Fruit fly (Drosophila melanogaster) whole organism, embryonic: ENCODE results near the gene CG43401.

Experiments
- Adf1 ChIP-seq: fragments of 200-800 bp; sonication (Bioruptor generic); IDR thresholded peaks from 2 replicates; pipeline ENCODE4 v1.3.6; 2022; ENCODE audit warnings: missing biosample characterization, missing genetic modification characterization
- Awh ChIP-seq: fragments of 200-800 bp; sonication (Bioruptor generic); IDR thresholded peaks from 2 replicates; pipeline ENCODE4, ENCODE4 v1.3.6; 2022; ENCODE audit warnings: missing biosample characterization, missing genetic modification characterization
- CG10321 ChIP-seq: fragments of 200-800 bp; sonication (Bioruptor generic); IDR thresholded peaks from 2 replicates; pipeline ENCODE4 v1.3.6; 2022; ENCODE audit warnings: missing biosample characterization, missing genetic modification characterization
- CG10462 ChIP-seq: fragments of 200-800 bp; sonication (Bioruptor generic); optimal IDR thresholded peaks from 2 replicates; lab custom pipeline; 2016; ENCODE audit warnings: missing biosample characterization, missing genetic modification characterization
- CG10654 ChIP-seq: fragments of 200-800 bp; sonication (Bioruptor generic); optimal IDR thresholded peaks from 2 replicates; lab custom pipeline; 2016; ENCODE audit warnings: missing biosample characterization, missing genetic modification characterization
- CG11085 ChIP-seq: fragments of 200-800 bp; sonication (Bioruptor generic); IDR thresholded peaks from 2 replicates; pipeline ENCODE4 v1.3.6; 2022; ENCODE audit warnings: missing biosample characterization, missing genetic modification characterization
- CG11456 ChIP-seq: fragments of 200-800 bp; sonication (Bioruptor generic); IDR thresholded peaks from 3 replicates; pipeline ENCODE4 v1.3.6; 2022; ENCODE audit warnings: missing biosample characterization, missing genetic modification characterization
- CG12155 ChIP-seq: fragments of 200-800 bp; sonication (Bioruptor generic); optimal IDR thresholded peaks from 3 replicates; lab custom pipeline; 2016; ENCODE audit warnings: missing biosample characterization, missing genetic modification characterization
- CG12744 ChIP-seq: fragments of 200-800 bp; sonication (Bioruptor generic); optimal IDR thresholded peaks from 2 replicates; lab custom pipeline; 2016; ENCODE audit warnings: missing biosample characterization, missing genetic modification characterization
- CG12769 ChIP-seq: fragments of 200-800 bp; sonication (Bioruptor generic); optimal IDR thresholded peaks from 2 replicates; lab custom pipeline; 2019; ENCODE audit warnings: missing biosample characterization, mild to moderate bottlenecking, missing genetic modification characterization, moderate library complexity
- CG13296 ChIP-seq: fragments of 200-800 bp; sonication (Bioruptor generic); optimal IDR thresholded peaks from 3 replicates; lab custom pipeline; 2018; ENCODE audit warnings: missing biosample characterization, mild to moderate bottlenecking, missing genetic modification characterization
- CG13775 ChIP-seq: fragments of 200-800 bp; sonication (Bioruptor generic); optimal IDR thresholded peaks from 3 replicates; lab custom pipeline; 2017; ENCODE audit warnings: missing biosample characterization, mild to moderate bottlenecking, missing genetic modification characterization
- CG15479 ChIP-seq: fragments of 200-800 bp; sonication (Bioruptor generic); optimal IDR thresholded peaks from 3 replicates; lab custom pipeline; 2019; ENCODE audit warnings: missing biosample characterization, mild to moderate bottlenecking, missing genetic modification characterization, moderate library complexity
- CG1602 ChIP-seq: fragments of 200-800 bp; sonication (Bioruptor generic); optimal IDR thresholded peaks from 3 replicates; lab custom pipeline; 2016; ENCODE audit warnings: missing biosample characterization, missing genetic modification characterization
- CG17802 ChIP-seq: fragments of 200-800 bp; sonication (Bioruptor generic); optimal IDR thresholded peaks from 2 replicates; lab custom pipeline; 2018; ENCODE audit warnings: missing biosample characterization, mild to moderate bottlenecking, missing genetic modification characterization, moderate library complexity
- CG18619 ChIP-seq: fragments of 200-800 bp; sonication (Bioruptor generic); optimal IDR thresholded peaks from 3 replicates; lab custom pipeline; 2017; ENCODE audit warnings: missing biosample characterization, mild to moderate bottlenecking, missing genetic modification characterization
- CG3995 ChIP-seq: fragments of 200-800 bp; sonication (Bioruptor generic); optimal IDR thresholded peaks from 3 replicates; lab custom pipeline; 2016; ENCODE audit warnings: missing biosample characterization, missing genetic modification characterization
- CG4730 ChIP-seq: fragments of 200-800 bp; sonication (Bioruptor generic); IDR thresholded peaks from 2 replicates; pipeline ENCODE4 v1.3.6; 2022; ENCODE audit warnings: missing biosample characterization, missing genetic modification characterization
- CG4854 ChIP-seq: fragments of 200-800 bp; sonication (Bioruptor generic); optimal IDR thresholded peaks from 2 replicates; lab custom pipeline; 2016; ENCODE audit warnings: missing biosample characterization, missing genetic modification characterization, inconsistent platforms
- CG7928 ChIP-seq: fragments of 200-800 bp; sonication (Bioruptor generic); optimal IDR thresholded peaks from 2 replicates; lab custom pipeline; 2017; ENCODE audit warnings: missing biosample characterization, mild to moderate bottlenecking, missing genetic modification characterization
- CTCF ChIP-seq: fragments of 200-800 bp; sonication (Bioruptor generic); optimal IDR thresholded peaks from 2 replicates; lab custom pipeline; 2017; ENCODE audit warnings: missing biosample characterization, mild to moderate bottlenecking, missing genetic modification characterization, moderate library complexity
- Dip2 ChIP-seq: fragments of 200-800 bp; sonication (Bioruptor generic); IDR thresholded peaks from 2 replicates; pipeline ENCODE4 v1.3.6; 2022; ENCODE audit warnings: missing biosample characterization, missing genetic modification characterization
- Eip74EF ChIP-seq, 2 experiments: fragments of 200-800 bp in 1 of 2; fragments of >200 bp in 1 of 2; sonication (Bioruptor generic) in 1 of 2; optimal IDR thresholded peaks; 2 replicates each; lab custom pipeline; 2017 to 2019; ENCODE audit warnings: missing biosample characterization in 2 of 2, missing genetic modification characterization in 2 of 2, mild to moderate bottlenecking in 1 of 2, moderate library complexity in 1 of 2
- H15 ChIP-seq: fragments of 200-800 bp; sonication (Bioruptor generic); IDR thresholded peaks from 3 replicates; pipeline ENCODE4 v1.3.6; 2022; ENCODE audit warnings: missing biosample characterization, missing genetic modification characterization
- HHEX ChIP-seq: fragments of 200-800 bp; sonication (Bioruptor generic); optimal IDR thresholded peaks from 3 replicates; lab custom pipeline; 2017; ENCODE audit warnings: missing biosample characterization, mild to moderate bottlenecking, missing genetic modification characterization, missing genetic modification reagents
- HLH4C ChIP-seq: fragments of 200-800 bp; sonication (Bioruptor generic); IDR thresholded peaks from 3 replicates; pipeline ENCODE4 v1.3.6; 2022; ENCODE audit warnings: missing biosample characterization, missing genetic modification characterization; ENCODE audit not compliant: partially characterized antibody
- Hand ChIP-seq: fragments of 200-800 bp; sonication (Bioruptor generic); optimal IDR thresholded peaks from 2 replicates; lab custom pipeline; 2017; ENCODE audit warnings: mild to moderate bottlenecking, missing biosample characterization, missing genetic modification reagents, missing genetic modification characterization
- Lpt ChIP-seq: fragments of >200 bp; optimal IDR thresholded peaks from 2 replicates; lab custom pipeline; 2018; ENCODE audit warnings: missing biosample characterization, missing genetic modification characterization
- NFAT ChIP-seq: fragments of 200-800 bp; sonication (Bioruptor generic); IDR thresholded peaks from 2 replicates; pipeline ENCODE4 v1.3.6; 2022; ENCODE audit warnings: missing biosample characterization, missing genetic modification characterization
- NfI ChIP-seq: fragments of 200-800 bp; sonication (Bioruptor generic); optimal IDR thresholded peaks from 3 replicates; lab custom pipeline; 2018; ENCODE audit warnings: missing biosample characterization, mild to moderate bottlenecking, missing genetic modification characterization, moderate library complexity
- Opbp ChIP-seq: fragments of 200-800 bp; sonication (Bioruptor generic); IDR thresholded peaks from 3 replicates; pipeline ENCODE4 v1.3.6; 2022; ENCODE audit warnings: missing biosample characterization, missing genetic modification characterization; ENCODE audit not compliant: partially characterized antibody
- PHDP ChIP-seq: fragments of 200-800 bp; sonication (Bioruptor generic); optimal IDR thresholded peaks from 3 replicates; lab custom pipeline; 2018; ENCODE audit warnings: missing biosample characterization, mild to moderate bottlenecking, missing genetic modification characterization, moderate library complexity
- Ravus ChIP-seq: fragments of 200-800 bp; sonication (Bioruptor generic); IDR thresholded peaks from 2 replicates; pipeline ENCODE4 v1.3.6; 2022; ENCODE audit warnings: missing biosample characterization, missing genetic modification characterization
- amos ChIP-seq: fragments of 200-800 bp; sonication (Bioruptor generic); IDR thresholded peaks from 2 replicates; pipeline ENCODE4 v1.3.6; 2022; ENCODE audit warnings: missing biosample characterization, missing genetic modification characterization; ENCODE audit not compliant: partially characterized antibody
- az2 ChIP-seq: fragments of 200-800 bp; sonication (Bioruptor generic); optimal IDR thresholded peaks from 3 replicates; lab custom pipeline; 2016; ENCODE audit warnings: missing biosample characterization, missing genetic modification characterization
- bowl ChIP-seq: fragments of 200-800 bp; sonication (Bioruptor generic); IDR thresholded peaks from 2 replicates; pipeline ENCODE4 v1.3.6; 2022; ENCODE audit warnings: missing biosample characterization, missing genetic modification characterization
- dmrt11E ChIP-seq: fragments of 200-800 bp; sonication (Bioruptor generic); optimal IDR thresholded peaks from 3 replicates; lab custom pipeline; 2018; ENCODE audit warnings: missing biosample characterization, mild to moderate bottlenecking, missing genetic modification characterization, moderate library complexity
- ems ChIP-seq: fragments of 200-800 bp; sonication (Bioruptor generic); optimal IDR thresholded peaks from 3 replicates; lab custom pipeline; 2016; ENCODE audit warnings: missing biosample characterization, missing genetic modification characterization
- esg ChIP-seq: fragments of 200-800 bp; sonication (Bioruptor generic); conservative IDR thresholded peaks from 2 replicates; pipeline ENCODE4 v1.3.6; 2022; ENCODE audit warnings: missing biosample characterization, missing genetic modification characterization
- fd96Cb ChIP-seq: fragments of 200-800 bp; sonication (Bioruptor generic); optimal IDR thresholded peaks from 2 replicates; lab custom pipeline; 2018; ENCODE audit warnings: missing biosample characterization, mild to moderate bottlenecking, missing genetic modification characterization, moderate library complexity
- ind ChIP-seq: fragments of 200-800 bp; sonication (Bioruptor generic); optimal IDR thresholded peaks from 3 replicates; lab custom pipeline; 2016; ENCODE audit warnings: missing biosample characterization, missing genetic modification characterization
- jing ChIP-seq: fragments of 200-800 bp; sonication (Bioruptor generic); optimal IDR thresholded peaks from 2 replicates; lab custom pipeline; 2018; ENCODE audit warnings: missing biosample characterization, mild to moderate bottlenecking, missing genetic modification characterization
- kah ChIP-seq: fragments of 200-800 bp; sonication (Bioruptor generic); optimal IDR thresholded peaks from 2 replicates; lab custom pipeline; 2018; ENCODE audit warnings: missing biosample characterization, mild to moderate bottlenecking, missing genetic modification characterization
- klu ChIP-seq: fragments of 200-800 bp; sonication (Bioruptor generic); IDR thresholded peaks from 2 replicates; pipeline ENCODE4 v1.3.6; 2022; ENCODE audit warnings: missing biosample characterization, missing genetic modification characterization
- nau ChIP-seq: fragments of 200-800 bp; sonication (Bioruptor generic); optimal IDR thresholded peaks from 3 replicates; lab custom pipeline; 2017; ENCODE audit warnings: missing biosample characterization, mild to moderate bottlenecking, missing genetic modification characterization, missing genetic modification reagents
- pb ChIP-seq: fragments of 200-800 bp; sonication (Bioruptor generic); optimal IDR thresholded peaks from 3 replicates; lab custom pipeline; 2016; ENCODE audit warnings: missing biosample characterization, missing genetic modification characterization
- slp2 ChIP-seq: fragments of 200-800 bp; sonication (Bioruptor generic); optimal IDR thresholded peaks from 2 replicates; lab custom pipeline; 2016; ENCODE audit warnings: missing biosample characterization, missing genetic modification characterization
- sna ChIP-seq: fragments of 200-800 bp; sonication (Bioruptor generic); IDR thresholded peaks from 2 replicates; pipeline ENCODE4 v1.3.6; 2022; ENCODE audit warnings: missing biosample characterization, missing genetic modification characterization; ENCODE audit not compliant: partially characterized antibody
- stc ChIP-seq: fragments of 200-800 bp; sonication (Bioruptor generic); IDR thresholded peaks from 2 replicates; pipeline ENCODE4 v1.3.6; 2022; ENCODE audit warnings: missing biosample characterization, missing genetic modification characterization
- stwl ChIP-seq: fragments of 200-800 bp; sonication (Bioruptor generic); optimal IDR thresholded peaks from 3 replicates; lab custom pipeline; 2018; ENCODE audit warnings: missing biosample characterization, mild to moderate bottlenecking, missing genetic modification characterization, moderate library complexity
- tin ChIP-seq: fragments of 200-800 bp; sonication (Bioruptor generic); optimal IDR thresholded peaks from 3 replicates; lab custom pipeline; 2016; ENCODE audit warnings: missing biosample characterization, missing genetic modification characterization
- zen ChIP-seq: fragments of 200-800 bp; sonication (Bioruptor generic); optimal IDR thresholded peaks from 3 replicates; lab custom pipeline; 2018; ENCODE audit warnings: missing biosample characterization, mild to moderate bottlenecking, missing genetic modification characterization, moderate library complexity

CG43401 gene

DNA sequence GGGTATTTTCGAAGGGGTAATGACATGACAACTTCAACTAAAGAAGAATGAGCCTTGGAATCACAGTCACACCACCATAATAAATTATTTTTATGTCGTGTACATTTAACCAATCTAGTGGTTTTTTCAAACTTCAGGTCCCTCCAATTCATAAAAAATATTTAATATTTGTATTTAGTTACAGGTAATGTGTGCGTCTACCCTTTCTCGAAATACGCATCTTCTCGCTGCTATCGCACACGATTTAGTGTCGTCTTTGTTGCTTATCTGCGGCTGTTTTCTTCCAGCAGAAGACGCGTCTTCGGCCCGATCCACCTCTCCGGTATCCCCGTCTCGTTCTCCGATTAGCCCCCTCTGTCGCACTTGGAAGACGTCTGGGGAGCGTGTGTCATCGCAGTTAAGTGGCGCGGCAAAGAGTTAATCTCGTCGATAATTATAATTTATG is 1.4 kb upstream of the CG43401 start (continued):
- TF ChIP-seq CG12744 (GFP tag; lab: Kevin White, UChicago) = no peak
- TF ChIP-seq klu (GFP tag; lab: Robert Waterston, UW) = no peak
- peak; percentile 72 for TF ChIP-seq zen (tag; lab: Kevin White, UChicago)
- peak; percentile 39 for TF ChIP-seq slp2 (GFP tag; lab: Kevin White, UChicago)
- peak; percentile 27 for TF ChIP-seq CG4854 (GFP tag; lab: Kevin White, UChicago)
- peak; percentile 49 for TF ChIP-seq CG17802 (tag; lab: Kevin White, UChicago)
- no peak for TF ChIP-seq Dip2 (GFP tag; lab: Robert Waterston, UW)
- TF ChIP-seq esg (GFP tag; lab: Robert Waterston, UW) = peak; percentile 50
- peak; percentile 47 for TF ChIP-seq CG13775
- peak; percentile 75 for TF ChIP-seq CG12155
- TF ChIP-seq ind (GFP tag; lab: Kevin White, UChicago) = peak; percentile 38
- peak; percentile 20 for TF ChIP-seq CG12769
- peak; percentile 86 for TF ChIP-seq H15 (GFP tag; lab: Robert Waterston, UW)
- no peak for TF ChIP-seq CG13296
- no peak for TF ChIP-seq amos (GFP tag; lab: Robert Waterston, UW)
- no peak for TF ChIP-seq CG10321
- peak; percentile 41 for TF ChIP-seq NfI (GFP tag; lab: Kevin White, UChicago)
- TF ChIP-seq CG18619 (GFP tag; lab: Kevin White, UChicago) = peak; percentile 54
- peak; percentile 94 for TF ChIP-seq dmrt11E (tag; lab: Kevin White, UChicago)
- peak in 1 of 2 experiments; percentile 23 for TF ChIP-seq Eip74EF (GFP tag; optimal IDR thresholded peaks at IDR 0.05; lab: Kevin White, UChicago)
- TF ChIP-seq ems (GFP tag; lab: Kevin White, UChicago) = peak; percentile 55
- peak; percentile 62 for TF ChIP-seq jing
- TF ChIP-seq Lpt = no peak
- no peak for TF ChIP-seq CG3995 (GFP tag; lab: Kevin White, UChicago)
- TF ChIP-seq CTCF (GFP tag; lab: Kevin White, UChicago) = peak; percentile 23
- TF ChIP-seq fd96Cb (tag; lab: Kevin White, UChicago) = peak; percentile 82
- no peak for TF ChIP-seq Hand (GFP tag; lab: Kevin White, UChicago)
- peak; percentile 34 for TF ChIP-seq CG10654 (GFP tag; lab: Kevin White, UChicago)
- TF ChIP-seq nau (GFP tag; lab: Kevin White, UChicago) = peak; percentile 52
- peak; percentile 48; the same call in 1 of the 2 replicates for TF ChIP-seq CG11085 (GFP tag; lab: Robert Waterston, UW)
- 0 out of 2 replicates have a peak, but pooled peaks have one; percentile 35 for TF ChIP-seq CG4730 (GFP tag; lab: Robert Waterston, UW)
- peak; percentile 7 for TF ChIP-seq CG10462 (GFP tag; lab: Kevin White, UChicago)
- no peak for TF ChIP-seq kah (GFP tag; lab: Kevin White, UChicago)
- no peak for TF ChIP-seq pb (GFP tag; lab: Kevin White, UChicago)
- TF ChIP-seq stwl (tag; lab: Kevin White, UChicago) = peak; percentile 4

dm6 chr2L:1427792-1428191 is 482 bp upstream of the CG43401 start:
- peak; percentile 9; the same call in 1 of the 2 replicates for TF ChIP-seq Awh (GFP tag; lab: Robert Waterston, UW)
- peak; percentile 40 for TF ChIP-seq CG1602
- TF ChIP-seq stc = peak; percentile 38
- no peak for TF ChIP-seq CG15479 (GFP tag; lab: Kevin White, UChicago)
- no peak for TF ChIP-seq HLH4C
- TF ChIP-seq sna (GFP tag; lab: Robert Waterston, UW) = no peak
- no peak for TF ChIP-seq Ravus (GFP tag; lab: Robert Waterston, UW)
- no peak for TF ChIP-seq CG12744 (GFP tag; lab: Kevin White, UChicago)
- TF ChIP-seq tin (GFP tag; lab: Kevin White, UChicago) = peak; percentile 10
- TF ChIP-seq bowl (GFP tag; lab: Robert Waterston, UW) = 0 out of 2 replicates have a peak, but pooled peaks have one; percentile 51
- TF ChIP-seq Opbp = no peak
- no peak for TF ChIP-seq NFAT
- TF ChIP-seq az2 (GFP tag; lab: Kevin White, UChicago) = no peak
- no peak for TF ChIP-seq CG7928 (GFP tag; lab: Kevin White, UChicago)
- peak; percentile 51 for TF ChIP-seq PHDP (tag; lab: Kevin White, UChicago)
- TF ChIP-seq CG11456 (GFP tag; lab: Robert Waterston, UW) = 0 out of 3 replicates have a peak, but pooled peaks have one; percentile 22
- no peak for TF ChIP-seq HHEX (GFP tag; lab: Kevin White, UChicago)
- TF ChIP-seq Adf1 (GFP tag; lab: Robert Waterston, UW) = no peak
